Worm (Caenorhabditis elegans): Measurements from ENCODE around the gene pat-2.

Gene pat-2

DNA sequence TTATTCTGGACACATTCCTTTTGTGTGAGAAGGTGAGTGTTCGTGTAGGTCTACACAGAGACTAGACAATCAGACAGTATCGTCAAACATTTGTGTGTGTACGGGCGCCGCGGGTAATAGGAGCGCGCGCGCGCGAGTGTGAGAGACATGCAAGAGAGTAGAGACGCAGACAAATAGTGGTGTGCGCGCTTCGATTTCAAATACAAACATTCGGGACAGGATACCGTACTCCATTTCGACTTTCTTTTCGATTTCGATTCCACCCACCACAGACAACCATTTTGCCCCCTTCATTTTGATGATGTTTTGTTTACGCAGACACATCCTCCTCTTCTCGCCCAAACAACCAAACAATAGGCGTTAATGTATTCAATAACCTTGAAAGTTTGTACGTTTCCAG is 23.9 kb upstream of the pat-2 start (continued):
- TF ChIP-seq F52B5.7 (tag; optimal IDR thresholded peaks at IDR 0.05) (no peak), ZK185.1 (tag; optimal IDR thresholded peaks at IDR 0.05; ENCODE audit: poor library complexity, severe bottlenecking) (peak; percentile 48), snpc-4 (GFP tag; optimal IDR thresholded peaks at IDR 0.05) (no peak), snpc-4 (tag; optimal IDR thresholded peaks at IDR 0.05) (peak in 3 of 4 experiments; percentile 43 to 72 (median 64)), akir-1 (GFP tag; optimal IDR thresholded peaks at IDR 0.05) (no peak), mel-28 (tag; optimal IDR thresholded peaks at IDR 0.05; ENCODE audit: borderline replicate concordance) (no peak), ceh-27 (GFP tag; optimal IDR thresholded peaks at IDR 0.05) (peak; percentile 63), zim-3 (tag; optimal IDR thresholded peaks at IDR 0.05) (no peak), mcd-1 (GFP tag; IDR thresholded peaks at IDR 0.05) (peak; percentile 37), dox-1 (GFP tag; IDR thresholded peaks at IDR 0.05) (peak; percentile 84), tlf-1 (GFP tag; optimal IDR thresholded peaks at IDR 0.05) (peak; percentile 16), attf-5 (GFP tag; optimal IDR thresholded peaks at IDR 0.05) (peak; percentile 73), die-1 (tag; optimal IDR thresholded peaks at IDR 0.05) (peak; percentile 51), lin-40 (tag; optimal IDR thresholded peaks at IDR 0.05) (peak; percentile 43), aptf-3 (GFP tag; IDR thresholded peaks at IDR 0.05) (no peak), C06A6.2 (GFP tag; conservative IDR thresholded peaks at IDR 0.05) (0 out of 2 replicates have a peak, but pooled peaks have one; percentile 25), Y79H2A.3 (GFP tag; conservative IDR thresholded peaks at IDR 0.05) (peak; percentile 24; the same call in 1 of the 2 replicates), lag-1 (GFP tag; IDR thresholded peaks at IDR 0.05) (no peak)

DNA sequence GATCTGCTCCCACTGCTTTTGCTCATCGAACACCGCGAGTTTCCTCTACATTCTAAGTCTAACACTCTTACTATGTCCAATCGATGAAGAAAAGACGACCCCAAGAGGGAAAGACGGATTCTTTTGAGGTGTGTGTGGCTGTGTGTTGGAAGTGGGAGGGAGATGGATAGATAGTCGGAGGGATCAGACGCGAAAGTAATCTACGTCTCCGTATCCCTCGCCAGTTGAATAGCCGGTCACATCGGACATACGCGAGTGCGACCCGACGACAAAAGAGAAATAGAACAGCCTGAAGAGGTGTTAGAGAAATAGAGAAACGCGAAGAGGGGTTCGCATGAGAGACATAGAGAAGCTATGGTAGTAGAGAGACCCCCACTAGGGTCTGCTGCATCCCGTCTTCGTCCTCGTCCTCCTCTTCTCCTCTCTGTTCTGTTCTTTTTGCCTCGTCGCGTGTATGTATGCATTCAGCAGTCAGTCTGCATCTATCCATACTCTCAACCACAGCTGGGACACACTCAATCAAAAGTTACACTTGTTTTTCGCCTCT is 23.0 kb upstream of the pat-2 start:
- no peak for TF ChIP-seq madf-3 (GFP tag; IDR thresholded peaks at IDR 0.05)
- TF ChIP-seq unc-130 (GFP tag; optimal IDR thresholded peaks at IDR 0.05), result no peak
- peak; percentile 86 for TF ChIP-seq atf-7 (tag; optimal IDR thresholded peaks at IDR 0.05)
- peak; percentile 91 for TF ChIP-seq K11D2.4 (GFP tag; IDR thresholded peaks at IDR 0.05)
- no peak for TF ChIP-seq ama-1 (optimal IDR thresholded peaks at IDR 0.05)
- TF ChIP-seq ama-1 (GFP tag; optimal IDR thresholded peaks at IDR 0.05), result no peak
- TF ChIP-seq repo-1 (tag; optimal IDR thresholded peaks at IDR 0.05), result peak; percentile 74
- peak; percentile 6 for TF ChIP-seq dpl-1 (GFP tag; optimal IDR thresholded peaks at IDR 0.05)
- no peak for TF ChIP-seq ztf-25 (GFP tag; IDR thresholded peaks at IDR 0.05)
- peak; percentile 55 for TF ChIP-seq F10E7.11 (tag; optimal IDR thresholded peaks at IDR 0.05)
- peak; percentile 52; the same call in 1 of the 2 replicates for TF ChIP-seq hsf-1 (GFP tag; IDR thresholded peaks at IDR 0.05)
- TF ChIP-seq attf-5 (GFP tag; optimal IDR thresholded peaks at IDR 0.05), result peak; percentile 95
- TF ChIP-seq madf-6 (GFP tag; IDR thresholded peaks at IDR 0.05), result peak; percentile 34; the same call in 1 of the 2 replicates
- peak; percentile 0 for TF ChIP-seq lsl-1 (GFP tag; optimal IDR thresholded peaks at IDR 0.05)
- peak; percentile 56; the same call in 1 of the 2 replicates for TF ChIP-seq ztf-6 (GFP tag; IDR thresholded peaks at IDR 0.05)
- no peak for TF ChIP-seq lag-1 (GFP tag; IDR thresholded peaks at IDR 0.05)
- no peak for TF ChIP-seq F55B11.4 (tag; optimal IDR thresholded peaks at IDR 0.05; ENCODE audit: borderline replicate concordance, insufficient read depth)
- peak; percentile 49 for TF ChIP-seq snpc-1.3 (tag; optimal IDR thresholded peaks at IDR 0.05; ENCODE audit: insufficient read depth)
- peak; percentile 45; the same call in 1 of the 2 replicates for TF ChIP-seq lir-1 (GFP tag; conservative IDR thresholded peaks at IDR 0.05)
- no peak for TF ChIP-seq F22D6.2 (tag; optimal IDR thresholded peaks at IDR 0.05)
- TF ChIP-seq ceh-79 (tag; optimal IDR thresholded peaks at IDR 0.05), result no peak
- no peak for TF ChIP-seq attf-3 (GFP tag; conservative IDR thresholded peaks at IDR 0.05)
- TF ChIP-seq bed-1 (GFP tag; IDR thresholded peaks at IDR 0.05), result peak; percentile 56; the same call in 1 of the 2 replicates
- no peak for TF ChIP-seq aptf-3 (GFP tag; IDR thresholded peaks at IDR 0.05)
- peak; percentile 71; the same call in 1 of the 2 replicates for TF ChIP-seq pbrm-1 (GFP tag; IDR thresholded peaks at IDR 0.05)
- no peak for TF ChIP-seq zim-3 (tag; optimal IDR thresholded peaks at IDR 0.05)
- TF ChIP-seq F57C9.4 (tag; optimal IDR thresholded peaks at IDR 0.05), result no peak
- TF ChIP-seq tbp1 (GFP tag; optimal IDR thresholded peaks at IDR 0.05), result peak; percentile 62
- TF ChIP-seq hrde-1 (tag; optimal IDR thresholded peaks at IDR 0.05; ENCODE audit: borderline replicate concordance), result no peak
- TF ChIP-seq hmg-20 (GFP tag; IDR thresholded peaks at IDR 0.05), result no peak
- TF ChIP-seq T26A5.8 (tag; optimal IDR thresholded peaks at IDR 0.05), result no peak
- TF ChIP-seq T07F8.4 (tag; optimal IDR thresholded peaks at IDR 0.05), result peak; percentile 28
- peak; percentile 18 for TF ChIP-seq F23B12.7 (tag; optimal IDR thresholded peaks at IDR 0.05; ENCODE audit: insufficient read depth)
